Fruit fly (Drosophila melanogaster): ENCODE measurements around the gene Epg5.

DNA sequence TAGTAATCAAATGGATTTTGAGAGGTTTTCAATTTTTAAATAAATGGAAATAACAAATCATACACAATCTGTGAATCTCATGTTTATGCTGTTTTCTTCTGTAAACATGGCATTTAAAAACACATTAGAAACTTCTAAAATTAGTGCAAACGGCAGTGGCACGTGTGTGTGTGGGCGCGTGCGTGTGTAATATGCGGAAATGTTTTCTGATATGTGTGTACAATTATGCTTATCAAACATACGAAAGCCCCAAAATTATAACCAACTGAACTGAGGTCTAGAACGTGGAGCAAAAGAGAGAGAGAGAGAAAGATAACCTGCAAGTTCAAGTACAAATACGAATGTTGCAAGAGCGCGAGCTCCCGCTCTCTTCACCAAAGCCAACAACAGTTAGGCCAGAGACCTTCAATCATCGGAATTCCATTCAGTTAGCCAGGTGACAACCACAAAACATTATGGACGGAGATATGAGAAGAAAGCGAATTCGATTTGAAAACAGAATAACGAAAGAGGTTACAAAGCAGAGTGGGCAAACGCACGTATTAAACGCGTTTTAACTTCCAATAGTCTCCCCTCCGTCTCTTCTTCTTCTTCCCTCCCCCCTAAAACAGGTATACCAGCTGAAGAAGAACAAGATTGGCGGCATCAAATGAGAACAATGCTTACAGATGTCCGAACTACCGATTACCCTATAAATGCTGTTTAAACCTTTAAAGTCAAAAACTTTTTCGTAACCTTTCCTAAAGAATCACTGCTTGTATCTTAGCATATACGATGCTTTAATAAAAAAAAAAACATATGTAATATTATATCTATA lies 17.4 kb downstream of the Epg5 start:
- TF ChIP-seq CG8478 (optimal IDR thresholded peaks at IDR 0.05) (no peak), psq (optimal IDR thresholded peaks at IDR 0.05) (no peak)
